Fruit fly (Drosophila melanogaster) whole organism, prepupa: ENCODE measurements around the gene kek5.

Experiments
- Blimp-1 ChIP-seq: fragments of 200-800 bp; sonication (Bioruptor generic); optimal IDR thresholded peaks from 3 replicates; lab custom pipeline; 2017; ENCODE audit warnings: missing biosample characterization, missing genetic modification characterization, mild to moderate bottlenecking, moderate library complexity, missing genetic modification reagents
- CG10631 ChIP-seq: fragments of 200-800 bp; sonication (Bioruptor generic); optimal IDR thresholded peaks from 2 replicates; lab custom pipeline; 2016; ENCODE audit warnings: missing biosample characterization, missing genetic modification characterization
- CG10669 ChIP-seq: fragments of 200-800 bp; sonication (Bioruptor generic); optimal IDR thresholded peaks from 3 replicates; lab custom pipeline; 2018; ENCODE audit warnings: missing biosample characterization, mild to moderate bottlenecking, missing genetic modification characterization, moderate library complexity
- CG11294 ChIP-seq: fragments of 200-800 bp; sonication (Bioruptor generic); IDR thresholded peaks from 2 replicates; pipeline ENCODE4 v1.3.6; 2022; ENCODE audit warnings: missing biosample characterization, missing genetic modification characterization
- CG15336 ChIP-seq: fragments of 200-800 bp; sonication (Bioruptor generic); IDR thresholded peaks from 2 replicates; pipeline ENCODE4 v1.3.6; 2022; ENCODE audit warnings: missing biosample characterization, missing genetic modification characterization
- CG1621 ChIP-seq: fragments of 200-800 bp; sonication (Bioruptor generic); optimal IDR thresholded peaks from 3 replicates; lab custom pipeline; 2018; ENCODE audit warnings: missing biosample characterization, mild to moderate bottlenecking, missing genetic modification characterization
- CG16779 ChIP-seq: fragments of 200-800 bp; sonication (Bioruptor generic); optimal IDR thresholded peaks from 3 replicates; lab custom pipeline; 2017; ENCODE audit warnings: missing biosample characterization, mild to moderate bottlenecking, missing genetic modification characterization
- CG3032 ChIP-seq: fragments of 200-800 bp; optimal IDR thresholded peaks from 2 replicates; lab custom pipeline; 2019; ENCODE audit warnings: missing biosample characterization, mild to moderate bottlenecking, missing genetic modification characterization, moderate library complexity
- CG32006 ChIP-seq: fragments of 200-800 bp; sonication (Bioruptor generic); optimal IDR thresholded peaks from 3 replicates; lab custom pipeline; 2017; ENCODE audit warnings: missing biosample characterization, mild to moderate bottlenecking, missing genetic modification characterization
- CG4318 ChIP-seq: fragments of 200-800 bp; sonication (Bioruptor generic); optimal IDR thresholded peaks from 3 replicates; lab custom pipeline; 2017; ENCODE audit warnings: missing biosample characterization, mild to moderate bottlenecking, missing genetic modification characterization
- CG6163 ChIP-seq: fragments of 200-800 bp; sonication (Bioruptor generic); IDR thresholded peaks from 3 replicates; pipeline ENCODE4 v1.3.6; 2022; ENCODE audit warnings: missing biosample characterization, missing genetic modification characterization
- CG6792 ChIP-seq: fragments of 200-800 bp; sonication (Bioruptor generic); optimal IDR thresholded peaks from 3 replicates; lab custom pipeline; 2016; ENCODE audit warnings: missing biosample characterization, missing genetic modification characterization
- CG6808 ChIP-seq: fragments of 200-800 bp; sonication (Bioruptor generic); optimal IDR thresholded peaks from 3 replicates; lab custom pipeline; 2017; ENCODE audit warnings: missing biosample characterization, missing genetic modification characterization, mild to moderate bottlenecking, moderate library complexity, missing genetic modification reagents
- CG7368 ChIP-seq: fragments of 200-800 bp; sonication (Bioruptor generic); optimal IDR thresholded peaks from 3 replicates; lab custom pipeline; 2016; ENCODE audit warnings: missing biosample characterization, missing genetic modification characterization
- CG8119 ChIP-seq: fragments of 200-800 bp; sonication (Bioruptor generic); IDR thresholded peaks from 3 replicates; pipeline ENCODE4 v1.3.6; 2022; ENCODE audit warnings: missing biosample characterization, missing genetic modification characterization
- CG9139 ChIP-seq: fragments of 200-800 bp; sonication (Bioruptor generic); optimal IDR thresholded peaks from 3 replicates; lab custom pipeline; 2017; ENCODE audit warnings: missing biosample characterization, mild to moderate bottlenecking, missing genetic modification characterization
- Eip93F ChIP-seq: fragments of 200-800 bp; sonication (Bioruptor generic); optimal IDR thresholded peaks from 2 replicates; lab custom pipeline; 2016; ENCODE audit warnings: missing biosample characterization, mild to moderate bottlenecking, missing genetic modification characterization
- Hr38 ChIP-seq: sonication (Bioruptor generic); optimal IDR thresholded peaks from 2 replicates; lab custom pipeline; 2016; ENCODE audit warnings: missing biosample characterization, missing genetic modification characterization
- Hr39 ChIP-seq: fragments of 200-800 bp; sonication (Bioruptor generic); optimal IDR thresholded peaks from 2 replicates; lab custom pipeline; 2016; ENCODE audit warnings: missing biosample characterization, missing genetic modification characterization
- Hr4 ChIP-seq: fragments of 200-800 bp; sonication (Bioruptor generic); optimal IDR thresholded peaks from 3 replicates; lab custom pipeline; 2016; ENCODE audit warnings: missing biosample characterization, missing genetic modification characterization
- Met ChIP-seq: fragments of 200-800 bp; sonication (Bioruptor generic); optimal IDR thresholded peaks from 3 replicates; lab custom pipeline; 2016; ENCODE audit warnings: missing biosample characterization, missing genetic modification characterization
- OdsH ChIP-seq: fragments of 200-800 bp; sonication (Bioruptor generic); optimal IDR thresholded peaks from 3 replicates; lab custom pipeline; 2016; ENCODE audit warnings: missing biosample characterization, missing genetic modification characterization
- Smox ChIP-seq: fragments of 200-800 bp; sonication (Bioruptor generic); optimal IDR thresholded peaks from 3 replicates; lab custom pipeline; 2016; ENCODE audit warnings: missing biosample characterization, missing genetic modification characterization
- Sox102F ChIP-seq: fragments of 200-800 bp; sonication (Bioruptor generic); optimal IDR thresholded peaks from 2 replicates; lab custom pipeline; 2016; ENCODE audit warnings: missing biosample characterization, mild to moderate bottlenecking, missing genetic modification characterization
- Sox15 ChIP-seq: fragments of 200-800 bp; sonication (Bioruptor generic); optimal IDR thresholded peaks from 3 replicates; lab custom pipeline; 2016; ENCODE audit warnings: missing biosample characterization, missing genetic modification characterization
- achi ChIP-seq: fragments of 200-800 bp; sonication (Bioruptor generic); optimal IDR thresholded peaks from 3 replicates; lab custom pipeline; 2016; ENCODE audit warnings: missing biosample characterization, missing genetic modification characterization
- acj6 ChIP-seq: fragments of 200-800 bp; sonication (Bioruptor generic); optimal IDR thresholded peaks from 3 replicates; lab custom pipeline; 2016; ENCODE audit warnings: missing biosample characterization, missing genetic modification characterization
- cyc ChIP-seq: fragments of 200-800 bp; sonication (Bioruptor generic); optimal IDR thresholded peaks from 3 replicates; lab custom pipeline; 2016; ENCODE audit warnings: missing biosample characterization, missing genetic modification characterization
- dac ChIP-seq: fragments of 200-800 bp; sonication (Bioruptor generic); optimal IDR thresholded peaks from 2 replicates; lab custom pipeline; 2017; ENCODE audit warnings: missing biosample characterization, mild to moderate bottlenecking, missing genetic modification characterization
- esn ChIP-seq: fragments of 200-800 bp; sonication (Bioruptor generic); optimal IDR thresholded peaks from 2 replicates; lab custom pipeline; 2016; ENCODE audit warnings: missing biosample characterization, mild to moderate bottlenecking, missing genetic modification characterization, moderate library complexity
- fd59A ChIP-seq: fragments of 200-800 bp; sonication (Bioruptor generic); optimal IDR thresholded peaks from 2 replicates; lab custom pipeline; 2017; ENCODE audit warnings: missing biosample characterization, mild to moderate bottlenecking, missing genetic modification characterization, missing genetic modification reagents
- net ChIP-seq: fragments of 200-800 bp; sonication (Bioruptor generic); optimal IDR thresholded peaks from 3 replicates; lab custom pipeline; 2016; ENCODE audit warnings: missing biosample characterization, missing genetic modification characterization
- pdm3 ChIP-seq: fragments of 200-800 bp; sonication (Bioruptor generic); optimal IDR thresholded peaks from 3 replicates; lab custom pipeline; 2016; ENCODE audit warnings: missing biosample characterization, missing genetic modification characterization
- salr ChIP-seq, 2 experiments: fragments of 200-800 bp; sonication (Bioruptor generic); optimal IDR thresholded peaks; 3 replicates each; lab custom pipeline; 2016 to 2018; ENCODE audit warnings: missing biosample characterization in 2 of 2, missing genetic modification characterization in 2 of 2, mild to moderate bottlenecking in 1 of 2
- spab ChIP-seq: fragments of 200-800 bp; sonication (Bioruptor generic); optimal IDR thresholded peaks from 2 replicates; lab custom pipeline; 2017; ENCODE audit warnings: missing biosample characterization, mild to moderate bottlenecking, missing genetic modification characterization, missing genetic modification reagents
- ss ChIP-seq, 2 experiments: fragments of 200-800 bp; sonication (Bioruptor generic); optimal IDR thresholded peaks; 2 replicates in 1 of 2; 3 replicates in 1 of 2; lab custom pipeline; 2017 to 2018; ENCODE audit warnings: mild to moderate bottlenecking in 2 of 2, missing biosample characterization in 2 of 2, missing genetic modification characterization in 2 of 2, moderate library complexity in 1 of 2
- svp ChIP-seq: fragments of 200-800 bp; sonication (Bioruptor generic); peaks from one replicate; lab custom pipeline; 2016; ENCODE audit warnings: missing biosample characterization, missing genetic modification characterization
- topi ChIP-seq: fragments of 200-800 bp; sonication (Bioruptor generic); optimal IDR thresholded peaks from 3 replicates; lab custom pipeline; 2016; ENCODE audit warnings: missing biosample characterization, missing genetic modification characterization

Gene kek5

DNA sequence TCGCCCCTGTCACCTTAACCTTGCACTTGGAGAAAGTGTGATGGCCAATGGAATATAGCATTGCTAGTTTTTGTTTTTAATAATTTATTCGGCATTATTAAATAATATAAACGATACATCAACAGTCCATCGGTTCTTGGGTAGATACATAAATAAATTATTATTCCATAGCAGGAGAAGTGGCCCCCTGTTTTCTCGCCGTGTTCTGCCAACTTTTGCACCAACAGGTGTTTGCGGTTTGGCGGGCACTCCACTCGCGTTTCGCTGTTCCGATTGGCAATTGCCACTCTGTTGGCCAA, 29.2 kb upstream of the kek5 start (continued):
- peak; percentile 91 for TF ChIP-seq CG10631 (GFP tag; lab: Kevin White, UChicago)
- peak; percentile 91 for TF ChIP-seq Sox102F (GFP tag; lab: Kevin White, UChicago)
- TF ChIP-seq Blimp-1: peak; percentile 62
- peak; percentile 57 to 70 for TF ChIP-seq ss (GFP tag; optimal IDR thresholded peaks at IDR 0.05; lab: Kevin White, UChicago)
- TF ChIP-seq CG4318: peak; percentile 90
- TF ChIP-seq net (GFP tag; lab: Kevin White, UChicago): peak; percentile 92
- peak; percentile 89 for TF ChIP-seq acj6 (GFP tag; lab: Kevin White, UChicago)
- no peak for TF ChIP-seq Hr38 (GFP tag; lab: Kevin White, UChicago)
- peak; percentile 91 for TF ChIP-seq pdm3 (GFP tag; lab: Kevin White, UChicago)
- peak; percentile 63 to 82 for TF ChIP-seq salr (GFP tag; optimal IDR thresholded peaks at IDR 0.05; lab: Kevin White, UChicago)
- TF ChIP-seq achi: peak; percentile 91
- TF ChIP-seq CG9139 (GFP tag; lab: Kevin White, UChicago): peak; percentile 51
- TF ChIP-seq CG6163 (GFP tag; lab: Robert Waterston, UW): peak; percentile 95
- peak; percentile 95 for TF ChIP-seq CG32006 (GFP tag; lab: Kevin White, UChicago)
- peak; percentile 77 for TF ChIP-seq CG10669
- TF ChIP-seq Smox: peak; percentile 86
- TF ChIP-seq Hr4 (GFP tag; lab: Kevin White, UChicago): peak; percentile 95
- peak; percentile 82 for TF ChIP-seq cyc (GFP tag; lab: Kevin White, UChicago)
- peak; percentile 89 for TF ChIP-seq CG11294 (GFP tag; lab: Robert Waterston, UW)
- peak; percentile 84 for TF ChIP-seq Hr39 (GFP tag; lab: Kevin White, UChicago)
- TF ChIP-seq CG6792 (GFP tag; lab: Kevin White, UChicago): peak; percentile 89
- peak; percentile 70 for TF ChIP-seq CG7368
- peak; percentile 96 for TF ChIP-seq CG15336 (GFP tag; lab: Robert Waterston, UW)
- TF ChIP-seq Met: peak; percentile 90
- peak; percentile 88 for TF ChIP-seq OdsH (GFP tag; lab: Kevin White, UChicago)
- TF ChIP-seq, all 60 proteins: peak for 59

DNA sequence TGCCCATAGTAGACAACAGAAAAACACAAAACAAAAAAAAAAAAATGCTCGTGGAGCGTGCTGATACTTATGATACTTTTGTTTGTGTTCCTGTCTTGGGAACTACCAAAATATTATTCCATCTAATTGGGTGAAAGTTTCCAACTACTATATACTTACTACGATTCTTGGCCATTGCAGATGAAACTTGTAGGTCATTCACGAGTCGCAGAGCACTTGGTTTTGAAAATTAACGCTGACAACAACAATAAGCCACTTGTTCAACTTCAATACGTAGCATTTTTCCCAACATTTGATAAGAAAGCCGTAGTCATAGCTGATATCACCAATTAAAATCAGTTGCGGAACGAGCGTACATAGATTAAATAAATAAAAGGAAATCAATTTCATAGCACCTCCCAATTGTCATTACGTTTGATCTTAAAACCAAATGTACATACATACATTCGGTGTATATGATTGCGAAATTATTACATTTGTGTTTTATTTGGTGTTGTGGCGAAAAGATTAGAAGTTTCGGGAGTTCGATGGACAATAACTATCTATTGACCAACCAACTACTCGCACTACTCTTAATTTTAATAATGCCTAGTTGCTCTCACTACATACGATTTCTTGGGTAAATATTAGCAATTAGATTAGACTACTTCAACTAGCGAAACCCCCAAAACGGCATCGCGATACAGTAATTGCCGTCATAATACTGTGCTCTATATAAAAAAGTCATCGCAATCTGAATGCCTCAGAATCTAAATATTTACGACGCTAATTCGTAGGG, 28.2 kb upstream of the kek5 start:
- no peak for TF ChIP-seq spab (GFP tag; lab: Kevin White, UChicago)
- TF ChIP-seq CG9139 (GFP tag; lab: Kevin White, UChicago): no peak
- no peak for TF ChIP-seq fd59A (GFP tag; lab: Kevin White, UChicago)
- no peak for TF ChIP-seq topi (GFP tag; lab: Kevin White, UChicago)
- no peak for TF ChIP-seq CG8119 (GFP tag; lab: Robert Waterston, UW)
- no peak for TF ChIP-seq CG1621
- no peak for TF ChIP-seq CG6808 (GFP tag; lab: Kevin White, UChicago)
- TF ChIP-seq CG3032: no peak
- TF ChIP-seq ss (GFP tag; optimal IDR thresholded peaks at IDR 0.05; lab: Kevin White, UChicago): no peak
- TF ChIP-seq Sox15: no peak
- peak; percentile 11 for TF ChIP-seq Hr39 (GFP tag; lab: Kevin White, UChicago)
- TF ChIP-seq cyc (GFP tag; lab: Kevin White, UChicago): peak; percentile 2
- TF ChIP-seq dac (GFP tag; lab: Kevin White, UChicago): no peak
- TF ChIP-seq achi: no peak
- TF ChIP-seq CG16779: no peak
- TF ChIP-seq esn (GFP tag; lab: Kevin White, UChicago): peak; percentile 0
- no peak for TF ChIP-seq Hr4 (GFP tag; lab: Kevin White, UChicago)
- peak; percentile 0 for TF ChIP-seq Smox
- no peak for TF ChIP-seq CG32006 (GFP tag; lab: Kevin White, UChicago)
- peak; percentile 78 for TF ChIP-seq svp (GFP tag; lab: Kevin White, UChicago)
- TF ChIP-seq Eip93F: peak; percentile 57
- TF ChIP-seq CG7368: no peak
- no peak for TF ChIP-seq salr (GFP tag; optimal IDR thresholded peaks at IDR 0.05; lab: Kevin White, UChicago)
